In the genomic region with DNA sequence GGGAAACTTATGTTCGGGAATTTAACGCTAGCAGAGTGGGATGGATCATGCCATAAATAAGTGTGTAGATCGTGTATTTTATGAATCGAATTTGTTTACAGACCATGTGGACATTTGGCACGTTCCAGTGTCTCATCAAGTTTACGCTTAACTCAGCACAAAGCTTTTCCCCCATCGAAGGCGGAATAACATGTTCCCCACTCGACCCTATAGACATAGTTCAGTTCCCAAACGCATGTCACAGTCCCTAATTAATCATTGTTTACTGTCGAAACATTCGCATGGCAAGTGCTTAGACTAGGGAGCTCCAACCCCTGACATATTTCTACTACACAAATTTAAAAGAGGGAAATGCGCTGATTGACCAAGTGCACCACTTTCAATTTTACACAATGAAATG, we compare ENCODE assay signal across 1 fruit fly cellular context.
TF ChIP-seq lines count a peak whose summit lies in the region.

No protein-coding gene starts in this region.

TF ChIP-seq in whole organism, embryonic, 481 proteins besides CTCF, POLR2A, EP300 and RAD21 (continued from another document):
- peak; percentile 3 for TF ChIP-seq ATbp (GFP tag; optimal IDR thresholded peaks at IDR 0.05; lab: Kevin White, UChicago)
- no peak for TF ChIP-seq ind (GFP tag; optimal IDR thresholded peaks at IDR 0.05; lab: Kevin White, UChicago)
- TF ChIP-seq kni (GFP tag; optimal IDR thresholded peaks at IDR 0.05; lab: Kevin White, UChicago) = peak; percentile 34
- no peak for TF ChIP-seq run (tag; optimal IDR thresholded peaks at IDR 0.05; lab: Kevin White, UChicago)
- TF ChIP-seq Spps (tag; optimal IDR thresholded peaks at IDR 0.05; lab: Kevin White, UChicago) = no peak
- TF ChIP-seq inv (GFP tag; IDR thresholded peaks at IDR 0.05; lab: Robert Waterston, UW; ENCODE audit: partially characterized antibody) = no peak
- TF ChIP-seq sc (optimal IDR thresholded peaks at IDR 0.05; lab: Kevin White, UChicago) = no peak
- peak; percentile 22 for TF ChIP-seq sc (GFP tag; optimal IDR thresholded peaks at IDR 0.05; lab: Kevin White, UChicago)
- TF ChIP-seq CrebB (tag; optimal IDR thresholded peaks at IDR 0.05; lab: Kevin White, UChicago) = peak; percentile 8
- TF ChIP-seq E2f1 (GFP tag; IDR thresholded peaks at IDR 0.05; lab: Robert Waterston, UW) = no peak
- peak; percentile 4 for TF ChIP-seq Ets65A (GFP tag; lab: Kevin White, UChicago)
- TF ChIP-seq nau (GFP tag; optimal IDR thresholded peaks at IDR 0.05; lab: Kevin White, UChicago) = no peak
- no peak for TF ChIP-seq CG18476 (GFP tag; optimal IDR thresholded peaks at IDR 0.05; lab: Kevin White, UChicago)
- no peak for TF ChIP-seq ato (GFP tag; IDR thresholded peaks at IDR 0.05; lab: Robert Waterston, UW; ENCODE audit: partially characterized antibody)
- TF ChIP-seq CG7987 (GFP tag; optimal IDR thresholded peaks at IDR 0.05; lab: Kevin White, UChicago) = peak; percentile 53
- no peak for TF ChIP-seq nerfin-2 (GFP tag; IDR thresholded peaks at IDR 0.05; lab: Robert Waterston, UW; ENCODE audit: partially characterized antibody)
- TF ChIP-seq lilli (GFP tag; optimal IDR thresholded peaks at IDR 0.05; lab: Kevin White, UChicago) = no peak
- no peak for TF ChIP-seq CG17361 (GFP tag; IDR thresholded peaks at IDR 0.05; lab: Robert Waterston, UW)
- no peak for TF ChIP-seq Sry-δ (GFP tag; optimal IDR thresholded peaks at IDR 0.05; lab: Kevin White, UChicago)
- peak; percentile 34 for TF ChIP-seq Asciz (GFP tag; optimal IDR thresholded peaks at IDR 0.05; lab: Kevin White, UChicago)
- TF ChIP-seq lbe (GFP tag; optimal IDR thresholded peaks at IDR 0.05; lab: Kevin White, UChicago) = no peak
- TF ChIP-seq chinmo (GFP tag; IDR thresholded peaks at IDR 0.05; lab: Robert Waterston, UW; ENCODE audit: partially characterized antibody) = 0 out of 4 replicates have a peak, but pooled peaks have one; percentile 9
